Worm (Caenorhabditis elegans) whole organism, mixed stage, embryonic: ENCODE data around the gene R07B7.9.
A peak's percentile ranks its signal among the peaks of the same experiment; 100 is the strongest.

ENCODE experiments used
- blmp-1 ChIP-seq: fragments of 150-350 bp; optimal IDR thresholded peaks from 2 replicates; lab custom pipeline; 2014; ENCODE audit warnings: missing biosample characterization, missing genetic modification characterization
- elt-3 ChIP-seq: fragments of 150-350 bp; optimal IDR thresholded peaks from 2 replicates; lab custom pipeline; 2014; ENCODE audit warnings: missing biosample characterization, missing genetic modification characterization
- ham-2 ChIP-seq: fragments of 200-800 bp; sonication (Bioruptor generic); optimal IDR thresholded peaks from 2 replicates; lab custom pipeline; 2018; ENCODE audit warnings: mild to moderate bottlenecking, missing genetic modification characterization, missing compliant biosample characterization
- lsy-2 ChIP-seq: fragments of 150-350 bp; optimal IDR thresholded peaks from 2 replicates; lab custom pipeline; 2014; ENCODE audit warnings: missing biosample characterization, missing genetic modification characterization
- mep-1 ChIP-seq: fragments of 150-350 bp; optimal IDR thresholded peaks from 2 replicates; lab custom pipeline; 2017; ENCODE audit warnings: missing biosample characterization, missing genetic modification reagents, missing genetic modification characterization, inconsistent platforms
- nhr-12 ChIP-seq: fragments of 150-350 bp; optimal IDR thresholded peaks from 2 replicates; lab custom pipeline; 2014; ENCODE audit warnings: missing biosample characterization, missing genetic modification characterization
- nhr-237 ChIP-seq: fragments of 150-350 bp; optimal IDR thresholded peaks from 2 replicates; lab custom pipeline; 2014; ENCODE audit warnings: missing biosample characterization, missing genetic modification characterization
- snpc-4 ChIP-seq: fragments of 150-350 bp; optimal IDR thresholded peaks from 2 replicates; lab custom pipeline; 2014; ENCODE audit warnings: missing biosample characterization, missing genetic modification characterization
- sptf-1 ChIP-seq: sonication (generic microtip); optimal IDR thresholded peaks from 2 replicates; lab custom pipeline; 2017; ENCODE audit warnings: mild to moderate bottlenecking, missing genetic modification characterization, moderate library complexity, missing compliant biosample characterization
- unc-62 ChIP-seq: fragments of 150-350 bp; optimal IDR thresholded peaks from 2 replicates; lab custom pipeline; 2014; ENCODE audit warnings: missing biosample characterization, missing genetic modification reagents, missing genetic modification characterization
- ztf-11 ChIP-seq: fragments of 150-350 bp; optimal IDR thresholded peaks from 2 replicates; lab custom pipeline; 2014; ENCODE audit warnings: missing biosample characterization, missing genetic modification characterization

ce11 chrV:12040823-12041606 lies 39.2 kb downstream of the R07B7.9 start, which contains the start of the genes kup-1 and F10C2.4:
- peak; percentile 5 for TF ChIP-seq nhr-237 (tag; lab: Kevin White, UChicago)
- TF ChIP-seq lsy-2 (tag; lab: Kevin White, UChicago): peak; percentile 39
- no peak for TF ChIP-seq ham-2
- no peak for TF ChIP-seq snpc-4
- TF ChIP-seq nhr-12 (tag; lab: Kevin White, UChicago): no peak
- peak; percentile 53 for TF ChIP-seq mep-1
- TF ChIP-seq unc-62 (GFP tag; lab: Kevin White, UChicago): no peak
- TF ChIP-seq elt-3: no peak
- no peak for TF ChIP-seq blmp-1
- no peak for TF ChIP-seq ztf-11 (tag; lab: Kevin White, UChicago)
- no peak for TF ChIP-seq sptf-1
